Fruit fly (Drosophila melanogaster) whole organism: Measurements from ENCODE around the gene CG4325.

Experiments used
- EcR ChIP-seq, 2 experiments: fragments of >200 bp; optimal IDR thresholded peaks; 2 replicates each; lab custom pipeline; 2017; ENCODE audit warnings: missing biosample characterization in 2 of 2, missing genetic modification characterization in 2 of 2, missing genetic modification reagents in 2 of 2
- pan ChIP-seq: fragments of >200 bp; optimal IDR thresholded peaks from 2 replicates; lab custom pipeline; 2017
- psq ChIP-seq: fragments of >200 bp; optimal IDR thresholded peaks from 2 replicates; lab custom pipeline; 2017

dm6 chrX:2037605-2038004 lies 6.0 kb downstream of the CG4325 start:
- TF ChIP-seq EcR (GFP tag; optimal IDR thresholded peaks at IDR 0.05; lab: Kevin White, UChicago) (no peak), psq (lab: Kevin White, UChicago) (no peak), pan (no peak)
